Worm (Caenorhabditis elegans) whole organism, L2 larva: ENCODE data around the gene K01A12.4.

ENCODE experiments used
- C34F6.9 ChIP-seq: fragments of 150-350 bp; optimal IDR thresholded peaks from 2 replicates; lab custom pipeline; 2014; ENCODE audit warnings: missing biosample characterization, missing genetic modification characterization
- F13H6.1 ChIP-seq: sonication (generic microtip); optimal IDR thresholded peaks from 2 replicates; lab custom pipeline; 2016; ENCODE audit warnings: missing genetic modification characterization, missing compliant biosample characterization
- aly-2 ChIP-seq: fragments of 150-350 bp; optimal IDR thresholded peaks from 2 replicates; lab custom pipeline; 2014; ENCODE audit warnings: missing biosample characterization, missing genetic modification characterization
- blmp-1 ChIP-seq: sonication (generic microtip); optimal IDR thresholded peaks from 2 replicates; lab custom pipeline; 2017; ENCODE audit warnings: missing genetic modification characterization, mild to moderate bottlenecking, missing compliant biosample characterization, antibody characterized with exemption, moderate library complexity; ENCODE audit not compliant: insufficient read depth
- ceh-16 ChIP-seq: fragments of 150-350 bp; optimal IDR thresholded peaks from 2 replicates; lab custom pipeline; 2014; ENCODE audit warnings: missing biosample characterization, missing genetic modification characterization
- ceh-82 ChIP-seq: fragments of 150-350 bp; optimal IDR thresholded peaks from 2 replicates; lab custom pipeline; 2014; ENCODE audit warnings: missing biosample characterization, missing genetic modification characterization
- egl-27 ChIP-seq: sonication (generic microtip); optimal IDR thresholded peaks from 3 replicates; lab custom pipeline; 2017; ENCODE audit warnings: missing biosample characterization, missing genetic modification reagents, missing genetic modification characterization
- elt-1 ChIP-seq: fragments of 150-350 bp; optimal IDR thresholded peaks from 2 replicates; lab custom pipeline; 2014; ENCODE audit warnings: missing biosample characterization, missing genetic modification characterization
- elt-3 ChIP-seq: sonication (generic microtip); optimal IDR thresholded peaks from 2 replicates; lab custom pipeline; 2017; ENCODE audit warnings: missing biosample characterization, missing genetic modification characterization
- fos-1 ChIP-seq: fragments of 150-350 bp; optimal IDR thresholded peaks from 2 replicates; lab custom pipeline; 2014; ENCODE audit warnings: missing biosample characterization, missing genetic modification characterization
- gmeb-1 ChIP-seq: fragments of 150-350 bp; optimal IDR thresholded peaks from 2 replicates; lab custom pipeline; 2014; ENCODE audit warnings: missing biosample characterization, missing genetic modification characterization
- lin-11 ChIP-seq: fragments of 150-350 bp; sonication (generic microtip); optimal IDR thresholded peaks from 2 replicates; lab custom pipeline; 2014; ENCODE audit warnings: missing biosample characterization, missing genetic modification characterization, inconsistent platforms, mixed read lengths
- lin-39 ChIP-seq: fragments of 150-350 bp; optimal IDR thresholded peaks from 2 replicates; lab custom pipeline; 2014; ENCODE audit warnings: missing biosample characterization, missing genetic modification reagents, missing genetic modification characterization
- lsy-2 ChIP-seq, 2 experiments: fragments of 150-350 bp in 1 of 2; sonication (generic microtip) in 1 of 2; optimal IDR thresholded peaks; 2 replicates each; lab custom pipeline; 2014 to 2017; ENCODE audit warnings: missing biosample characterization in 2 of 2, missing genetic modification characterization in 2 of 2
- mdl-1 ChIP-seq, 2 experiments: fragments of 150-350 bp in 1 of 2; sonication (generic microtip) in 1 of 2; optimal IDR thresholded peaks; 2 replicates each; lab custom pipeline; 2017; ENCODE audit warnings: missing biosample characterization in 2 of 2, missing genetic modification characterization in 2 of 2
- nhr-11 ChIP-seq: fragments of 150-350 bp; optimal IDR thresholded peaks from 2 replicates; lab custom pipeline; 2014; ENCODE audit warnings: missing biosample characterization, missing genetic modification characterization
- nhr-12 ChIP-seq: fragments of 150-350 bp; optimal IDR thresholded peaks from 2 replicates; lab custom pipeline; 2014; ENCODE audit warnings: missing biosample characterization, missing genetic modification characterization
- nhr-129 ChIP-seq: fragments of 150-350 bp; optimal IDR thresholded peaks from 2 replicates; lab custom pipeline; 2014; ENCODE audit warnings: missing biosample characterization, missing genetic modification characterization
- nhr-21 ChIP-seq: fragments of 150-350 bp; optimal IDR thresholded peaks from 2 replicates; lab custom pipeline; 2014; ENCODE audit warnings: missing biosample characterization, missing genetic modification characterization
- nhr-237 ChIP-seq: fragments of 150-350 bp; optimal IDR thresholded peaks from 2 replicates; lab custom pipeline; 2014; ENCODE audit warnings: missing biosample characterization, missing genetic modification characterization
- nhr-25 ChIP-seq: fragments of 150-350 bp; sonication (generic microtip); optimal IDR thresholded peaks from 3 replicates; lab custom pipeline; 2014; ENCODE audit warnings: missing biosample characterization, missing genetic modification characterization
- nhr-6 ChIP-seq: fragments of 150-350 bp; optimal IDR thresholded peaks from 2 replicates; lab custom pipeline; 2014; ENCODE audit warnings: missing biosample characterization, missing genetic modification characterization
- nhr-77 ChIP-seq: fragments of 150-350 bp; optimal IDR thresholded peaks from 2 replicates; lab custom pipeline; 2014; ENCODE audit warnings: missing biosample characterization, missing genetic modification characterization
- skn-1 ChIP-seq: sonication (generic microtip); optimal IDR thresholded peaks from 2 replicates; lab custom pipeline; 2017; ENCODE audit warnings: missing biosample characterization, missing genetic modification characterization
- sma-3 ChIP-seq: sonication (generic microtip); optimal IDR thresholded peaks from 2 replicates; lab custom pipeline; 2016; ENCODE audit warnings: missing genetic modification reagents, missing genetic modification characterization, missing compliant biosample characterization
- sma-9 ChIP-seq, 2 experiments: fragments of 150-350 bp in 1 of 2; sonication (generic microtip) in 1 of 2; optimal IDR thresholded peaks; 2 replicates each; lab custom pipeline; 2014 to 2016; ENCODE audit warnings: missing genetic modification characterization in 2 of 2, mild to moderate bottlenecking in 1 of 2, missing biosample characterization in 1 of 2, missing compliant biosample characterization in 1 of 2, missing genetic modification reagents in 1 of 2, moderate library complexity in 1 of 2
- unc-39 ChIP-seq: fragments of 150-350 bp; optimal IDR thresholded peaks from 2 replicates; lab custom pipeline; 2014; ENCODE audit warnings: missing biosample characterization, missing genetic modification characterization
- unc-62 ChIP-seq: fragments of 150-350 bp; optimal IDR thresholded peaks from 2 replicates; lab custom pipeline; 2014; ENCODE audit warnings: missing biosample characterization, missing genetic modification reagents, missing genetic modification characterization
- zag-1 ChIP-seq: fragments of 150-350 bp; optimal IDR thresholded peaks from 2 replicates; lab custom pipeline; 2014; ENCODE audit warnings: missing biosample characterization, missing genetic modification characterization
- ztf-11 ChIP-seq: sonication (generic microtip); optimal IDR thresholded peaks from 2 replicates; lab custom pipeline; 2017; ENCODE audit warnings: missing biosample characterization, missing genetic modification characterization
- ztf-4 ChIP-seq: fragments of 150-350 bp; optimal IDR thresholded peaks from 2 replicates; lab custom pipeline; 2014; ENCODE audit warnings: missing biosample characterization, missing genetic modification characterization

Gene K01A12.4

ce11 chrX:8565810-8566416, 44.8 kb upstream of the K01A12.4 start (continued):
- TF ChIP-seq ztf-11 (tag; lab: Kevin White, UChicago) (no peak), sma-9 (GFP tag; optimal IDR thresholded peaks at IDR 0.05; lab: Kevin White, UChicago) (no peak), sma-9 (tag; optimal IDR thresholded peaks at IDR 0.05; lab: Kevin White, UChicago) (no peak), gmeb-1 (tag; lab: Kevin White, UChicago) (no peak), aly-2 (tag; lab: Kevin White, UChicago) (no peak), elt-1 (tag; lab: Kevin White, UChicago) (no peak), lsy-2 (tag; optimal IDR thresholded peaks at IDR 0.05; lab: Kevin White, UChicago) (no peak), ztf-4 (no peak), unc-62 (no peak)

ce11 chrX:8566521-8567032, 44.1 kb upstream of the K01A12.4 start:
- no peak for TF ChIP-seq lin-39 (tag; lab: Kevin White, UChicago)
- TF ChIP-seq ceh-82 (tag; lab: Kevin White, UChicago) = no peak
- TF ChIP-seq gmeb-1 (tag; lab: Kevin White, UChicago) = no peak
- no peak for TF ChIP-seq nhr-237 (tag; lab: Kevin White, UChicago)
- TF ChIP-seq F13H6.1 (tag; lab: Kevin White, UChicago) = no peak
- TF ChIP-seq skn-1 = no peak
- TF ChIP-seq nhr-21 (tag; lab: Kevin White, UChicago) = peak; percentile 9
- peak in 1 of 2 experiments; percentile 6 for TF ChIP-seq lsy-2 (tag; optimal IDR thresholded peaks at IDR 0.05; lab: Kevin White, UChicago)
- no peak for TF ChIP-seq nhr-12 (tag; lab: Kevin White, UChicago)
- TF ChIP-seq lin-11 = no peak
- TF ChIP-seq nhr-77 (tag; lab: Kevin White, UChicago) = no peak
- TF ChIP-seq fos-1 (tag; lab: Kevin White, UChicago) = peak; percentile 14
- no peak for TF ChIP-seq nhr-25 (tag; lab: Kevin White, UChicago)
- no peak for TF ChIP-seq nhr-6
- no peak for TF ChIP-seq zag-1 (tag; lab: Kevin White, UChicago)
- no peak for TF ChIP-seq unc-39 (tag; lab: Kevin White, UChicago)
- TF ChIP-seq C34F6.9 = no peak
- TF ChIP-seq sma-3 (GFP tag; lab: Kevin White, UChicago) = no peak
- no peak for TF ChIP-seq mdl-1 (tag; optimal IDR thresholded peaks at IDR 0.05; lab: Kevin White, UChicago)

ce11 chrX:8567166-8567565, 43.5 kb upstream of the K01A12.4 start:
- TF ChIP-seq egl-27 (tag; lab: Kevin White, UChicago) (no peak), fos-1 (tag; lab: Kevin White, UChicago) (peak; percentile 80)

- TF ChIP-seq nhr-11 (tag; lab: Kevin White, UChicago) (no peak), mdl-1 (tag; optimal IDR thresholded peaks at IDR 0.05; lab: Kevin White, UChicago) (no peak), sma-9 (GFP tag; optimal IDR thresholded peaks at IDR 0.05; lab: Kevin White, UChicago) (peak; percentile 58), sma-9 (tag; optimal IDR thresholded peaks at IDR 0.05; lab: Kevin White, UChicago) (no peak), fos-1 (tag; lab: Kevin White, UChicago) (peak; percentile 30), elt-3 (tag; lab: Kevin White, UChicago) (no peak)
Measured at ce11 chrX:8567823-8568314, 42.8 kb upstream of the K01A12.4 start.

ce11 chrX:8568423-8568903, 42.2 kb upstream of the K01A12.4 start:
- TF ChIP-seq fos-1 (tag; lab: Kevin White, UChicago) = peak; percentile 61
- TF ChIP-seq nhr-77 (tag; lab: Kevin White, UChicago) = no peak
- TF ChIP-seq nhr-129 = no peak
- TF ChIP-seq lin-39 (tag; lab: Kevin White, UChicago) = no peak
- TF ChIP-seq nhr-21 (tag; lab: Kevin White, UChicago) = peak; percentile 24
- TF ChIP-seq blmp-1 = no peak
- TF ChIP-seq ceh-16 (tag; lab: Kevin White, UChicago) = peak; percentile 31
